Worm (Caenorhabditis elegans) whole organism, L3 larva: ENCODE measurements around the gene cdkl-1.

Source experiments
- aly-2 ChIP-seq: fragments of 150-350 bp; optimal IDR thresholded peaks from 2 replicates; lab custom pipeline; 2014; ENCODE audit warnings: missing biosample characterization, missing genetic modification characterization
- ceh-82 ChIP-seq: fragments of 150-350 bp; optimal IDR thresholded peaks from 2 replicates; lab custom pipeline; 2014; ENCODE audit warnings: missing biosample characterization, missing genetic modification characterization
- elt-1 ChIP-seq: fragments of 150-350 bp; optimal IDR thresholded peaks from 2 replicates; lab custom pipeline; 2014; ENCODE audit warnings: missing biosample characterization, missing genetic modification characterization
- elt-3 ChIP-seq, 3 experiments: fragments of 150-350 bp in 1 of 3; sonication (generic microtip) in 2 of 3; optimal IDR thresholded peaks; 2 replicates in 2 of 3; 4 replicates in 1 of 3; lab custom pipeline; 2014 to 2017; ENCODE audit warnings: missing biosample characterization in 3 of 3, missing genetic modification characterization in 3 of 3
- fkh-10 ChIP-seq: sonication (generic microtip); optimal IDR thresholded peaks from 2 replicates; lab custom pipeline; 2017; ENCODE audit warnings: missing biosample characterization, missing genetic modification reagents, missing genetic modification characterization
- lin-15B ChIP-seq: fragments of 150-350 bp; optimal IDR thresholded peaks from 2 replicates; lab custom pipeline; 2014; ENCODE audit warnings: missing biosample characterization, missing genetic modification characterization
- mdl-1 ChIP-seq: fragments of 150-350 bp; optimal IDR thresholded peaks from 2 replicates; lab custom pipeline; 2014; ENCODE audit warnings: missing biosample characterization, missing genetic modification characterization
- mml-1 ChIP-seq: fragments of 150-350 bp; sonication (generic microtip); optimal IDR thresholded peaks from 3 replicates; lab custom pipeline; 2014; ENCODE audit warnings: missing biosample characterization, missing genetic modification characterization
- pha-4 ChIP-seq: fragments of 150-350 bp; optimal IDR thresholded peaks from 2 replicates; lab custom pipeline; 2014; ENCODE audit warnings: missing biosample characterization, missing genetic modification reagents, missing genetic modification characterization
- skn-1 ChIP-seq: fragments of 150-350 bp; optimal IDR thresholded peaks from 2 replicates; lab custom pipeline; 2014; ENCODE audit warnings: missing biosample characterization, missing genetic modification characterization
- unc-62 ChIP-seq: fragments of 150-350 bp; sonication (generic microtip); optimal IDR thresholded peaks from 4 replicates; lab custom pipeline; 2014; ENCODE audit warnings: missing biosample characterization, missing genetic modification reagents, missing genetic modification characterization
- ztf-4 ChIP-seq: fragments of 150-350 bp; optimal IDR thresholded peaks from 2 replicates; lab custom pipeline; 2014; ENCODE audit warnings: missing biosample characterization, missing genetic modification characterization

DNA sequence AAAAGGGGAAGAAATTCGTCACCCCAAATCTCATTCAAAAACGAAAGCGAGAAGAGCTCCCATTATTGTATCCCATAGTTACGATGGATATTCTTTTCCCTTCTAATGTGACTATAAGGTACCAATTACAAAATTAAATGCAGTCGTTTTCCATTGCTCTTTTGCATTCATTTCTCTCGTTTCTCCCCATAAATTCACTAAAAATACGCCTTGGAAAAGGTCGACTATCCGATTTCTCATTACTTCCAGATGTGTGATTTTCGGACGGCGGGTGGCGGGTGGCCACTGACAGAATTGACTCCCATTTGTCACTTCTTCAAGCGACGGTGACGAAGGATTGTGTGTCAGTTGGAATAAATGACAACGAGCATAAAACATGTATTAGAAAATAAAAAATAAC, 34.8 kb downstream of the cdkl-1 start:
- TF ChIP-seq aly-2 (no peak), ztf-4 (tag; lab: Kevin White, UChicago) (no peak), elt-1 (tag; lab: Kevin White, UChicago) (no peak), elt-3 (tag; optimal IDR thresholded peaks at IDR 0.05; lab: Kevin White, UChicago) (no peak), mml-1 (tag; lab: Kevin White, UChicago) (no peak), pha-4 (tag; lab: Kevin White, UChicago) (no peak), lin-15B (tag; lab: Kevin White, UChicago) (no peak), unc-62 (no peak), ceh-82 (tag; lab: Kevin White, UChicago) (no peak), mdl-1 (no peak), skn-1 (tag; lab: Kevin White, UChicago) (no peak), fkh-10 (GFP tag; lab: Kevin White, UChicago) (no peak)
